Fruit fly (Drosophila melanogaster): ENCODE results near the gene Ucp4A.

The Ucp4A gene

dm6 chrX:17841923-17842322, 2.8 kb upstream of the Ucp4A start, which contains the start of gene Taf9:
TSS of gene Taf9 (plus strand) at chrX:17842161.
- TF ChIP-seq usp (GFP tag; optimal IDR thresholded peaks at IDR 0.05) (no peak), psq (optimal IDR thresholded peaks at IDR 0.05) (no peak), CG8478 (optimal IDR thresholded peaks at IDR 0.05) (no peak), EcR (GFP tag; optimal IDR thresholded peaks at IDR 0.05) (no peak), pan (optimal IDR thresholded peaks at IDR 0.05) (no peak), Dll (optimal IDR thresholded peaks at IDR 0.05) (no peak)

dm6 chrX:17845820-17846379, 1.2 kb downstream of the Ucp4A start:
- TF ChIP-seq CG8478 (optimal IDR thresholded peaks at IDR 0.05) (no peak), pan (optimal IDR thresholded peaks at IDR 0.05) (no peak), Dll (optimal IDR thresholded peaks at IDR 0.05) (no peak), psq (optimal IDR thresholded peaks at IDR 0.05) (no peak), EcR (GFP tag; optimal IDR thresholded peaks at IDR 0.05) (no peak), usp (GFP tag; optimal IDR thresholded peaks at IDR 0.05) (no peak)

- no peak for TF ChIP-seq Dll (optimal IDR thresholded peaks at IDR 0.05)
- no peak for TF ChIP-seq usp (GFP tag; optimal IDR thresholded peaks at IDR 0.05)
- TF ChIP-seq EcR (GFP tag; optimal IDR thresholded peaks at IDR 0.05) = no peak
- no peak for TF ChIP-seq CG8478 (optimal IDR thresholded peaks at IDR 0.05)
- TF ChIP-seq psq (optimal IDR thresholded peaks at IDR 0.05) = no peak
- TF ChIP-seq pan (optimal IDR thresholded peaks at IDR 0.05) = no peak
Observed at dm6 chrX:17850179-17850578, 5.4 kb downstream of the Ucp4A start, which contains the start of the genes CG15814 and Spt7. TSS of gene CG15814 (minus strand) at chrX:17850342. TSS of gene Spt7 (plus strand) at chrX:17850460.

dm6 chrX:17852457-17852856, 7.7 kb downstream of the Ucp4A start, which contains the start of gene CG32554:
TSS of gene CG32554 (minus strand) at chrX:17852685.
- TF ChIP-seq pan (optimal IDR thresholded peaks at IDR 0.05) = no peak
- TF ChIP-seq EcR (GFP tag; optimal IDR thresholded peaks at IDR 0.05) = no peak
- TF ChIP-seq CG8478 (optimal IDR thresholded peaks at IDR 0.05) = no peak
- TF ChIP-seq usp (GFP tag; optimal IDR thresholded peaks at IDR 0.05) = no peak
- no peak for TF ChIP-seq Dll (optimal IDR thresholded peaks at IDR 0.05)

dm6 chrX:17856029-17856428, 11.3 kb downstream of the Ucp4A start, which contains the start of gene Mco4:
TSS of gene Mco4 (minus strand) at chrX:17856129.
- TF ChIP-seq pan (optimal IDR thresholded peaks at IDR 0.05) = no peak
- TF ChIP-seq Dll (optimal IDR thresholded peaks at IDR 0.05) = no peak
- no peak for TF ChIP-seq usp (GFP tag; optimal IDR thresholded peaks at IDR 0.05)
- TF ChIP-seq CG8478 (optimal IDR thresholded peaks at IDR 0.05) = no peak
- no peak for TF ChIP-seq psq (optimal IDR thresholded peaks at IDR 0.05)
- no peak for TF ChIP-seq EcR (GFP tag; optimal IDR thresholded peaks at IDR 0.05)

- TF ChIP-seq Dll (optimal IDR thresholded peaks at IDR 0.05) (no peak), EcR (GFP tag; optimal IDR thresholded peaks at IDR 0.05) (no peak), psq (optimal IDR thresholded peaks at IDR 0.05) (no peak), usp (GFP tag; optimal IDR thresholded peaks at IDR 0.05) (no peak), pan (optimal IDR thresholded peaks at IDR 0.05) (no peak), CG8478 (optimal IDR thresholded peaks at IDR 0.05) (no peak)
Observed at dm6 chrX:17856458-17857277, 11.9 kb downstream of the Ucp4A start, which contains the start of gene Srx. TSS of gene Srx (plus strand) at chrX:17856974.

- TF ChIP-seq Dll (optimal IDR thresholded peaks at IDR 0.05) = no peak
- TF ChIP-seq psq (optimal IDR thresholded peaks at IDR 0.05) = no peak
- no peak for TF ChIP-seq EcR (GFP tag; optimal IDR thresholded peaks at IDR 0.05)
- no peak for TF ChIP-seq CG8478 (optimal IDR thresholded peaks at IDR 0.05)
- TF ChIP-seq usp (GFP tag; optimal IDR thresholded peaks at IDR 0.05) = no peak
- TF ChIP-seq pan (optimal IDR thresholded peaks at IDR 0.05) = no peak
Observed at dm6 chrX:17857809-17858208, 13.1 kb downstream of the Ucp4A start.

- no peak for TF ChIP-seq psq (optimal IDR thresholded peaks at IDR 0.05)
Observed at dm6 chrX:17860711-17861110, 16.0 kb downstream of the Ucp4A start, which contains the start of the genes Arp8 and CG6769. TSS of gene Arp8 (minus strand) at chrX:17860800. TSS of gene CG6769 (plus strand) at chrX:17861002.

- no peak for TF ChIP-seq psq (optimal IDR thresholded peaks at IDR 0.05)
- no peak for TF ChIP-seq CG8478 (optimal IDR thresholded peaks at IDR 0.05)
- TF ChIP-seq EcR (GFP tag; optimal IDR thresholded peaks at IDR 0.05) = no peak
Observed at dm6 chrX:17865103-17865502, 20.4 kb downstream of the Ucp4A start.

- no peak for TF ChIP-seq pan (optimal IDR thresholded peaks at IDR 0.05)
- TF ChIP-seq Dll (optimal IDR thresholded peaks at IDR 0.05) = no peak
- TF ChIP-seq usp (GFP tag; optimal IDR thresholded peaks at IDR 0.05) = no peak
- TF ChIP-seq psq (optimal IDR thresholded peaks at IDR 0.05) = no peak
- TF ChIP-seq CG8478 (optimal IDR thresholded peaks at IDR 0.05) = no peak
- TF ChIP-seq EcR (GFP tag; optimal IDR thresholded peaks at IDR 0.05) = no peak
Observed at dm6 chrX:17870614-17871394, 26.1 kb downstream of the Ucp4A start.

- TF ChIP-seq psq (optimal IDR thresholded peaks at IDR 0.05) = no peak
- no peak for TF ChIP-seq CG8478 (optimal IDR thresholded peaks at IDR 0.05)
- no peak for TF ChIP-seq Dll (optimal IDR thresholded peaks at IDR 0.05)
- no peak for TF ChIP-seq EcR (GFP tag; optimal IDR thresholded peaks at IDR 0.05)
- TF ChIP-seq usp (GFP tag; optimal IDR thresholded peaks at IDR 0.05) = no peak
- TF ChIP-seq pan (optimal IDR thresholded peaks at IDR 0.05) = no peak
Observed at dm6 chrX:17872310-17872709, 27.6 kb downstream of the Ucp4A start.

dm6 chrX:17873329-17873728, 28.6 kb downstream of the Ucp4A start:
- peak in 1 of 2 experiments; percentile 55 for TF ChIP-seq EcR (GFP tag; optimal IDR thresholded peaks at IDR 0.05)
- TF ChIP-seq psq (optimal IDR thresholded peaks at IDR 0.05) = no peak
- TF ChIP-seq pan (optimal IDR thresholded peaks at IDR 0.05) = no peak
- TF ChIP-seq Dll (optimal IDR thresholded peaks at IDR 0.05) = no peak
- TF ChIP-seq usp (GFP tag; optimal IDR thresholded peaks at IDR 0.05) = no peak
